Worm (Caenorhabditis elegans) whole organism, L2 larva: ENCODE results near the gene K07F5.16.

Experiments
- Y55F3AM.14 ChIP-seq: fragments of 200-800 bp; sonication (Bioruptor generic); optimal IDR thresholded peaks from 2 replicates; lab custom pipeline; 2018; ENCODE audit warnings: mild to moderate bottlenecking, missing genetic modification characterization, missing compliant biosample characterization
- ama-1 ChIP-seq: fragments of 150-350 bp; optimal IDR thresholded peaks from 2 replicates; lab custom pipeline; 2018; ENCODE audit warnings: inconsistent platforms
- blmp-1 ChIP-seq: sonication (generic microtip); optimal IDR thresholded peaks from 2 replicates; lab custom pipeline; 2017; ENCODE audit warnings: missing genetic modification characterization, mild to moderate bottlenecking, missing compliant biosample characterization, antibody characterized with exemption, moderate library complexity; ENCODE audit not compliant: insufficient read depth
- elt-3 ChIP-seq: sonication (generic microtip); optimal IDR thresholded peaks from 2 replicates; lab custom pipeline; 2017; ENCODE audit warnings: missing biosample characterization, missing genetic modification characterization
- mdl-1 ChIP-seq, 2 experiments: fragments of 150-350 bp in 1 of 2; sonication (generic microtip) in 1 of 2; optimal IDR thresholded peaks; 2 replicates each; lab custom pipeline; 2017; ENCODE audit warnings: missing biosample characterization in 2 of 2, missing genetic modification characterization in 2 of 2
- nhr-237 ChIP-seq: fragments of 150-350 bp; optimal IDR thresholded peaks from 2 replicates; lab custom pipeline; 2014; ENCODE audit warnings: missing biosample characterization, missing genetic modification characterization
- skn-1 ChIP-seq: sonication (generic microtip); optimal IDR thresholded peaks from 2 replicates; lab custom pipeline; 2017; ENCODE audit warnings: missing biosample characterization, missing genetic modification characterization
- zag-1 ChIP-seq: fragments of 150-350 bp; optimal IDR thresholded peaks from 2 replicates; lab custom pipeline; 2014; ENCODE audit warnings: missing biosample characterization, missing genetic modification characterization

DNA sequence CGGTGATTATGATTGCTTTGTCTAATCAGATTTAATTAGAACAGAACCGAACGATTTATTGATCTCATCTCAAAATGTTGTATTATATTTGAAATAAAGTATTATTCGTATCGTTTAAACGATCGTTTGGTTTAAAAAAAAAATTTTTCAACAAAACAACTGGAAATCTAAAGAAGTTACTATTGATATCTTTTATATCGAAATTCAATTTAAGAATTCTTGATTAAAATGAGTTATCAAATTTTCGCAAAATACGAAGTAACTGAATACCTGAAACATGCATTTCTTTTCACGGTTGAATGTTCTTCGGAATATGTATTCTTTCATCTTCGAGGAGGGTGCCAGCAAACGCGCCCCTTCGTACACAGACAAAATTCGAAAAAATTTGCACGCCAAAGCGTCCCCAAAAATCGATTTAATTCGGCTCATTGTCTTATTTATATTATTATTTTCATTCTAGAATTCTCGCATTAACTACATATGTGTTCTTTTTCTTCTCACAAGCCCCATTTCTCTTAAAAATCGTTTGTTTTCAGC lies 5.9 kb upstream of the K07F5.16 start, which contains the start of gene npp-1:
- TF ChIP-seq ama-1 (no peak), Y55F3AM.14 (GFP tag; lab: Kevin White, UChicago) (no peak), elt-3 (tag; lab: Kevin White, UChicago) (no peak), blmp-1 (no peak), skn-1 (tag; lab: Kevin White, UChicago) (no peak), zag-1 (tag; lab: Kevin White, UChicago) (no peak), nhr-237 (tag; lab: Kevin White, UChicago) (no peak), mdl-1 (tag; optimal IDR thresholded peaks at IDR 0.05; lab: Kevin White, UChicago) (no peak)
